Fruit fly (Drosophila melanogaster) whole organism, embryonic: ENCODE data around the gene FIG4.

ENCODE experiments used
- Atf3 ChIP-seq: fragments of 200-800 bp; sonication (Bioruptor generic); optimal IDR thresholded peaks from 3 replicates; lab custom pipeline; 2016; ENCODE audit warnings: missing biosample characterization, missing genetic modification characterization
- B-H1 ChIP-seq: fragments of 200-800 bp; sonication (Bioruptor generic); IDR thresholded peaks from 3 replicates; pipeline ENCODE4 v1.3.6; 2022; ENCODE audit warnings: missing biosample characterization, missing genetic modification characterization
- BtbVII ChIP-seq: fragments of 200-800 bp; sonication (Bioruptor generic); optimal IDR thresholded peaks from 3 replicates; lab custom pipeline; 2017; ENCODE audit warnings: missing biosample characterization, mild to moderate bottlenecking, missing genetic modification characterization
- CG10321 ChIP-seq: fragments of 200-800 bp; sonication (Bioruptor generic); IDR thresholded peaks from 2 replicates; pipeline ENCODE4 v1.3.6; 2022; ENCODE audit warnings: missing biosample characterization, missing genetic modification characterization
- CG10462 ChIP-seq: fragments of 200-800 bp; sonication (Bioruptor generic); optimal IDR thresholded peaks from 2 replicates; lab custom pipeline; 2016; ENCODE audit warnings: missing biosample characterization, missing genetic modification characterization
- CG10979 ChIP-seq: fragments of 200-800 bp; sonication (Bioruptor generic); optimal IDR thresholded peaks from 2 replicates; lab custom pipeline; 2018; ENCODE audit warnings: missing biosample characterization, mild to moderate bottlenecking, missing genetic modification characterization, moderate library complexity
- CG11456 ChIP-seq: fragments of 200-800 bp; sonication (Bioruptor generic); IDR thresholded peaks from 3 replicates; pipeline ENCODE4 v1.3.6; 2022; ENCODE audit warnings: missing biosample characterization, missing genetic modification characterization
- CG12744 ChIP-seq: fragments of 200-800 bp; sonication (Bioruptor generic); optimal IDR thresholded peaks from 2 replicates; lab custom pipeline; 2016; ENCODE audit warnings: missing biosample characterization, missing genetic modification characterization
- CG14860 ChIP-seq: fragments of 200-800 bp; sonication (Bioruptor generic); IDR thresholded peaks from 3 replicates; pipeline ENCODE4 v1.3.6; 2022; ENCODE audit warnings: missing biosample characterization, missing genetic modification characterization; ENCODE audit not compliant: partially characterized antibody
- CG15479 ChIP-seq: fragments of 200-800 bp; sonication (Bioruptor generic); optimal IDR thresholded peaks from 3 replicates; lab custom pipeline; 2019; ENCODE audit warnings: missing biosample characterization, mild to moderate bottlenecking, missing genetic modification characterization, moderate library complexity
- CG15601 ChIP-seq: fragments of 200-800 bp; sonication (Bioruptor generic); optimal IDR thresholded peaks from 3 replicates; lab custom pipeline; 2019; ENCODE audit warnings: missing biosample characterization, mild to moderate bottlenecking, missing genetic modification characterization, moderate library complexity
- CG18764 ChIP-seq: fragments of 200-800 bp; sonication (Bioruptor generic); optimal IDR thresholded peaks from 3 replicates; lab custom pipeline; 2016; ENCODE audit warnings: missing biosample characterization, missing genetic modification characterization
- CG2202 ChIP-seq: fragments of 200-800 bp; sonication (Bioruptor generic); optimal IDR thresholded peaks from 2 replicates; lab custom pipeline; 2018; ENCODE audit warnings: missing biosample characterization, mild to moderate bottlenecking, missing genetic modification characterization
- CG31365 ChIP-seq: fragments of 200-800 bp; sonication (Bioruptor generic); optimal IDR thresholded peaks from 2 replicates; lab custom pipeline; 2018; ENCODE audit warnings: missing biosample characterization, mild to moderate bottlenecking, missing genetic modification characterization
- CG34422 ChIP-seq: fragments of 200-800 bp; sonication (Bioruptor generic); IDR thresholded peaks from 3 replicates; pipeline ENCODE4 v1.3.6; 2022; ENCODE audit warnings: missing biosample characterization, missing genetic modification characterization
- CG3726 ChIP-seq: fragments of 200-800 bp; sonication (Bioruptor generic); IDR thresholded peaks from 3 replicates; pipeline ENCODE4, ENCODE4 v1.3.6; 2022; ENCODE audit warnings: missing biosample characterization, missing genetic modification characterization
- CG6654 ChIP-seq: fragments of 200-800 bp; sonication (Bioruptor generic); optimal IDR thresholded peaks from 2 replicates; lab custom pipeline; 2017; ENCODE audit warnings: missing biosample characterization, mild to moderate bottlenecking, missing genetic modification characterization
- CG7745 ChIP-seq: fragments of 200-800 bp; sonication (Bioruptor generic); optimal IDR thresholded peaks from 2 replicates; lab custom pipeline; 2018; ENCODE audit warnings: missing biosample characterization, mild to moderate bottlenecking, missing genetic modification characterization, moderate library complexity
- CG7928 ChIP-seq: fragments of 200-800 bp; sonication (Bioruptor generic); optimal IDR thresholded peaks from 2 replicates; lab custom pipeline; 2017; ENCODE audit warnings: missing biosample characterization, mild to moderate bottlenecking, missing genetic modification characterization
- CG8089 ChIP-seq: fragments of 200-800 bp; sonication (Bioruptor generic); optimal IDR thresholded peaks from 3 replicates; lab custom pipeline; 2016; ENCODE audit warnings: missing biosample characterization, missing genetic modification characterization
- CG8924 ChIP-seq: fragments of 200-800 bp; optimal IDR thresholded peaks from 3 replicates; lab custom pipeline; 2019; ENCODE audit warnings: missing biosample characterization, mild to moderate bottlenecking, missing genetic modification characterization, moderate library complexity
- CG9876 ChIP-seq: fragments of 200-800 bp; sonication (Bioruptor generic); optimal IDR thresholded peaks from 2 replicates; lab custom pipeline; 2016; ENCODE audit warnings: missing biosample characterization, missing genetic modification characterization
- Dll ChIP-seq: fragments of 200-800 bp; sonication (Bioruptor generic); IDR thresholded peaks from 4 replicates; pipeline ENCODE4 v1.3.6; 2022; ENCODE audit warnings: missing biosample characterization, missing genetic modification characterization; ENCODE audit not compliant: partially characterized antibody
- Ets65A ChIP-seq: fragments of 200-800 bp; sonication (Bioruptor generic); peaks from one replicate; lab custom pipeline; 2016; ENCODE audit warnings: missing biosample characterization, missing genetic modification characterization
- Hmx ChIP-seq: fragments of 200-800 bp; sonication (Bioruptor generic); optimal IDR thresholded peaks from 2 replicates; lab custom pipeline; 2016; ENCODE audit warnings: missing biosample characterization, missing genetic modification characterization
- MBD-R2 ChIP-seq: fragments of 200-800 bp; sonication (Bioruptor generic); IDR thresholded peaks from 2 replicates; pipeline ENCODE4 v1.3.6; 2022; ENCODE audit warnings: missing biosample characterization, missing genetic modification characterization
- MESR4 ChIP-seq: fragments of 200-800 bp; sonication (Bioruptor generic); optimal IDR thresholded peaks from 2 replicates; lab custom pipeline; 2018; ENCODE audit warnings: missing biosample characterization, mild to moderate bottlenecking, missing genetic modification characterization, moderate library complexity
- NFAT ChIP-seq: fragments of 200-800 bp; sonication (Bioruptor generic); IDR thresholded peaks from 2 replicates; pipeline ENCODE4 v1.3.6; 2022; ENCODE audit warnings: missing biosample characterization, missing genetic modification characterization
- Sox100B ChIP-seq: fragments of 200-800 bp; sonication (Bioruptor generic); optimal IDR thresholded peaks from 3 replicates; lab custom pipeline; 2018; ENCODE audit warnings: missing biosample characterization, mild to moderate bottlenecking, missing genetic modification characterization
- Usf ChIP-seq: fragments of 200-800 bp; sonication (Bioruptor generic); optimal IDR thresholded peaks from 2 replicates; lab custom pipeline; 2017; ENCODE audit warnings: missing genotype, missing biosample characterization, missing genetic modification characterization
- btn ChIP-seq: fragments of 200-800 bp; sonication (Bioruptor generic); optimal IDR thresholded peaks from 2 replicates; lab custom pipeline; 2016; ENCODE audit warnings: missing biosample characterization, missing genetic modification characterization
- dan ChIP-seq: fragments of 200-800 bp; sonication (Bioruptor generic); IDR thresholded peaks from 2 replicates; pipeline ENCODE4 v1.3.6; 2022; ENCODE audit warnings: missing biosample characterization, missing genetic modification characterization
- dm ChIP-seq: fragments of 200-800 bp; sonication (Bioruptor generic); optimal IDR thresholded peaks from 3 replicates; lab custom pipeline; 2016; ENCODE audit warnings: missing biosample characterization, missing genetic modification characterization
- en ChIP-seq: fragments of 200-800 bp; sonication (Bioruptor generic); optimal IDR thresholded peaks from 2 replicates; lab custom pipeline; 2016; ENCODE audit warnings: missing biosample characterization, missing genetic modification characterization
- eyg ChIP-seq: fragments of 200-800 bp; sonication (Bioruptor generic); optimal IDR thresholded peaks from 3 replicates; lab custom pipeline; 2016; ENCODE audit warnings: missing biosample characterization, missing genetic modification characterization
- fd96Cb ChIP-seq: fragments of 200-800 bp; sonication (Bioruptor generic); optimal IDR thresholded peaks from 2 replicates; lab custom pipeline; 2018; ENCODE audit warnings: missing biosample characterization, mild to moderate bottlenecking, missing genetic modification characterization, moderate library complexity
- ftz-f1 ChIP-seq: fragments of 200-800 bp; sonication (Bioruptor generic); optimal IDR thresholded peaks from 2 replicates; lab custom pipeline; 2016; ENCODE audit warnings: missing biosample characterization, missing genetic modification characterization
- h ChIP-seq: fragments of >200 bp; optimal IDR thresholded peaks from 2 replicates; lab custom pipeline; 2017
- kah ChIP-seq: fragments of 200-800 bp; sonication (Bioruptor generic); optimal IDR thresholded peaks from 2 replicates; lab custom pipeline; 2018; ENCODE audit warnings: missing biosample characterization, mild to moderate bottlenecking, missing genetic modification characterization
- ken ChIP-seq: fragments of 200-800 bp; sonication (Bioruptor generic); IDR thresholded peaks from 3 replicates; pipeline ENCODE4 v1.3.6; 2022; ENCODE audit warnings: missing biosample characterization, missing genetic modification characterization
- lola ChIP-seq, 3 experiments: fragments of >200 bp in 2 of 3; fragments of 200-800 bp in 1 of 3; sonication (Bioruptor generic) in 1 of 3; optimal IDR thresholded peaks; 2 replicates each; lab custom pipeline; 2017 to 2019; ENCODE audit warnings: missing biosample characterization in 3 of 3, missing genetic modification characterization in 3 of 3, mild to moderate bottlenecking in 1 of 3, moderate library complexity in 1 of 3
- nmo ChIP-seq: fragments of 200-800 bp; sonication (Bioruptor generic); optimal IDR thresholded peaks from 2 replicates; lab custom pipeline; 2018; ENCODE audit warnings: missing biosample characterization, mild to moderate bottlenecking, missing genetic modification characterization, moderate library complexity
- ro ChIP-seq: fragments of 200-800 bp; sonication (Bioruptor generic); IDR thresholded peaks from 2 replicates; pipeline ENCODE4 v1.3.6; 2022; ENCODE audit warnings: missing biosample characterization, missing genetic modification characterization
- sd ChIP-seq: fragments of 200-800 bp; sonication (Bioruptor generic); optimal IDR thresholded peaks from 3 replicates; lab custom pipeline; 2018; ENCODE audit warnings: missing biosample characterization, mild to moderate bottlenecking, missing genetic modification characterization, moderate library complexity
- tio ChIP-seq: fragments of 200-800 bp; sonication (Bioruptor generic); optimal IDR thresholded peaks from 2 replicates; lab custom pipeline; 2017; ENCODE audit warnings: missing biosample characterization, missing genetic modification characterization, inconsistent platforms
- trem ChIP-seq: fragments of 200-800 bp; optimal IDR thresholded peaks from 3 replicates; lab custom pipeline; 2019; ENCODE audit warnings: missing biosample characterization, mild to moderate bottlenecking, missing genetic modification characterization, moderate library complexity
- trh ChIP-seq: fragments of 200-800 bp; sonication (Bioruptor generic); optimal IDR thresholded peaks from 2 replicates; lab custom pipeline; 2016; ENCODE audit warnings: missing biosample characterization, missing genetic modification characterization
- unc-4 ChIP-seq: fragments of 200-800 bp; sonication (Bioruptor generic); IDR thresholded peaks from 2 replicates; pipeline ENCODE4 v1.3.6; 2022; ENCODE audit warnings: missing biosample characterization, missing genetic modification characterization; ENCODE audit not compliant: partially characterized antibody
- vfl ChIP-seq: fragments of 200-800 bp; sonication (Bioruptor generic); optimal IDR thresholded peaks from 2 replicates; lab custom pipeline; 2016; ENCODE audit warnings: missing biosample characterization, missing genetic modification characterization
- vvl ChIP-seq: fragments of 200-800 bp; sonication (Bioruptor generic); IDR thresholded peaks from 2 replicates; pipeline ENCODE4 v1.3.6; 2022; ENCODE audit warnings: missing biosample characterization, missing genetic modification characterization
- wdn ChIP-seq: fragments of 200-800 bp; sonication (Bioruptor generic); IDR thresholded peaks from 2 replicates; pipeline ENCODE4 v1.3.6; 2022; ENCODE audit warnings: missing biosample characterization, missing genetic modification characterization
- yki ChIP-seq: fragments of >200 bp; optimal IDR thresholded peaks from 3 replicates; lab custom pipeline; 2018
- zf30C ChIP-seq: fragments of 200-800 bp; sonication (Bioruptor generic); optimal IDR thresholded peaks from 3 replicates; lab custom pipeline; 2018; ENCODE audit warnings: missing biosample characterization, mild to moderate bottlenecking, missing genetic modification characterization

The FIG4 gene

DNA sequence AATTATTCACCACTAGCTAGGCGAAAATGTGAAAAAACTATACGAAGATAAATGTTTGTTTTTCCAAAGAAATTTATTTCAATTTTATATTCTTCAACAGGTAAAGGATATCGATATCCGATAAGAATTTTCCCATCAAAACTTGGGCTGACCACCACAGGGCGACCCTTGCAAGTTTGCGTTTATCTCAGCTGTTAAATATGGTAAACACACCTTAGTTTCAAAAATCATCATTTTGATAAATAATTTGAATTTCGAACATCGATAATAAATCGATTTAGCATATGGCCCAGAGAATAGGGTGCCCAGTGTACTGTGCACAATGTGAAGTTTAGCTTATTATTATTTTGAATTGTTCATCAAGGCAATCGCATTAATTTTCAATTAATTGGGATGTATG lies 1.7 kb upstream of the FIG4 start, which contains the start of the genes CG15443 and Paris (continued):
- TF ChIP-seq CG7928 (no peak), MESR4 (peak; percentile 2), B-H1 (no peak; the same call in 2 of the 3 replicates), trem (tag; lab: Kevin White, UChicago) (peak; percentile 55), Usf (GFP tag; lab: Kevin White, UChicago) (no peak), ro (GFP tag; lab: Robert Waterston, UW) (no peak), h (no peak), vvl (GFP tag; lab: Robert Waterston, UW) (peak; percentile 57), vfl (GFP tag; lab: Kevin White, UChicago) (no peak), CG8089 (GFP tag; lab: Kevin White, UChicago) (no peak), CG11456 (GFP tag; lab: Robert Waterston, UW) (no peak), CG6654 (no peak), BtbVII (peak; percentile 17), nmo (GFP tag; lab: Kevin White, UChicago) (peak; percentile 21), Dll (GFP tag; lab: Robert Waterston, UW) (peak; percentile 45; the same call in 2 of the 4 replicates), CG2202 (no peak), CG10321 (no peak), eyg (GFP tag; lab: Kevin White, UChicago) (no peak), CG9876 (GFP tag; lab: Kevin White, UChicago) (no peak), Atf3 (GFP tag; lab: Kevin White, UChicago) (no peak), kah (peak; percentile 50), CG15601 (peak; percentile 3), dm (GFP tag; lab: Kevin White, UChicago) (peak; percentile 35), tio (GFP tag; lab: Kevin White, UChicago) (no peak), MBD-R2 (GFP tag; lab: Robert Waterston, UW) (peak; percentile 69), Sox100B (GFP tag; lab: Kevin White, UChicago) (no peak), CG14860 (GFP tag; lab: Robert Waterston, UW) (peak; percentile 95), yki (lab: Kevin White, UChicago) (no peak), CG10462 (no peak), en (no peak), wdn (GFP tag; lab: Robert Waterston, UW) (no peak), CG7745 (tag; lab: Kevin White, UChicago) (no peak), sd (tag; lab: Kevin White, UChicago) (no peak), trh (GFP tag; lab: Kevin White, UChicago) (no peak), CG34422 (no peak), Hmx (GFP tag; lab: Kevin White, UChicago) (no peak), lola (GFP tag; optimal IDR thresholded peaks at IDR 0.05; lab: Kevin White, UChicago) (no peak), ken (GFP tag; lab: Robert Waterston, UW) (no peak), CG3726 (no peak), Ets65A (GFP tag; lab: Kevin White, UChicago) (no peak), dan (GFP tag; lab: Robert Waterston, UW) (no peak), CG31365 (tag; lab: Kevin White, UChicago) (no peak), ftz-f1 (GFP tag; lab: Kevin White, UChicago) (no peak), CG10979 (tag; lab: Kevin White, UChicago) (no peak), fd96Cb (tag; lab: Kevin White, UChicago) (no peak), CG18764 (no peak), CG15479 (GFP tag; lab: Kevin White, UChicago) (no peak), CG8924 (peak; percentile 16), unc-4 (peak; percentile 69), btn (no peak), NFAT (GFP tag; lab: Robert Waterston, UW) (no peak), zf30C (no peak), CG12744 (GFP tag; lab: Kevin White, UChicago) (no peak)
